Worm (Caenorhabditis elegans): ENCODE results near the gene pbs-1.

DNA sequence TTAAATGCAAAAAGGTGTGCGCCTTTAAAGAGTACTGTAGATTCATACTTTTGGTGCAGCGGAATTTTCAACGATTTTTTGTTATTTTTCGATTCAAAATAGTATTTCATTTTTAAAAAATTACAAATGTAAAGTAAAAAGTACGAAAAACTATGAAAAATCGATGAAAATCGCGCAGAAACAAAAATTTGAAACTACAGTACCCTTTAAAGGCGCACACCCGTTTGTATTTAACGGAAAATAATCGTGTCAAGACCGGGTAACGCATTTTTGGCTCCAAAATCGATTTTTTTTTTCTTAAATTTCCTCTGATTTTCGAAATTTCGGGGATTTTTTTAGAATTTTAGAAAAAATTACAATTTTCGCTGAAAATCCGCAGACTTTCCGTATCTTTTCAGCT is 1.6 kb downstream of the pbs-1 start:
- TF ChIP-seq him-1 (tag; optimal IDR thresholded peaks at IDR 0.05) = no peak
- TF ChIP-seq W03F9.2 (tag; optimal IDR thresholded peaks at IDR 0.05) = no peak
- TF ChIP-seq dao-5 (tag; optimal IDR thresholded peaks at IDR 0.05) = no peak

All from whole organism, L4/young adult.